Worm (Caenorhabditis elegans) whole organism, young adult: ENCODE measurements around the gene prp-9.

Experiments
- D2030.7 ChIP-seq: fragments of 200-800 bp; sonication (Bioruptor generic); IDR thresholded peaks from 2 replicates; pipeline ENCODE4 v1.3.6; 2022; ENCODE audit warnings: missing genetic modification reagents, missing genetic modification characterization, missing compliant biosample characterization
- F22D6.2 ChIP-seq: sonication (generic microtip); optimal IDR thresholded peaks from 2 replicates; lab custom pipeline; 2016; ENCODE audit warnings: mild to moderate bottlenecking, missing genetic modification characterization, missing compliant biosample characterization
- T07F8.4 ChIP-seq: sonication (generic microtip); optimal IDR thresholded peaks from 2 replicates; lab custom pipeline; 2016; ENCODE audit warnings: mild to moderate bottlenecking, missing genetic modification characterization, moderate library complexity, missing compliant biosample characterization
- T26A5.8 ChIP-seq: sonication (generic microtip); optimal IDR thresholded peaks from 2 replicates; lab custom pipeline; 2016; ENCODE audit warnings: missing genetic modification characterization, missing compliant biosample characterization
- Y53G8AR.9 ChIP-seq: fragments of 200-800 bp; sonication (Bioruptor generic); conservative IDR thresholded peaks from 2 replicates; pipeline ENCODE4 v1.3.6; 2022; ENCODE audit warnings: missing genetic modification reagents, missing genetic modification characterization, missing compliant biosample characterization
- Y56A3A.18 ChIP-seq: fragments of 200-800 bp; sonication (Bioruptor generic); IDR thresholded peaks from 2 replicates; pipeline ENCODE4 v1.3.6; 2022; ENCODE audit warnings: missing genetic modification reagents, missing genetic modification characterization, missing compliant biosample characterization
- ama-1 ChIP-seq, 3 experiments: fragments of 150-350 bp in 1 of 3; sonication (generic microtip) in 2 of 3; optimal IDR thresholded peaks; 2 replicates each; lab custom pipeline; 2014 to 2018; ENCODE audit warnings: missing biosample characterization in 2 of 3, missing genetic modification characterization in 2 of 3, missing genetic modification reagents in 2 of 3
- aptf-2 ChIP-seq: fragments of 200-800 bp; sonication (Bioruptor generic); conservative IDR thresholded peaks from 2 replicates; pipeline ENCODE4 v1.3.6; 2022; ENCODE audit warnings: missing genetic modification reagents, missing genetic modification characterization, missing compliant biosample characterization
- attf-5 ChIP-seq: fragments of 200-800 bp; sonication (Bioruptor generic); optimal IDR thresholded peaks from 2 replicates; lab custom pipeline; 2018; ENCODE audit warnings: mild to moderate bottlenecking, missing genetic modification characterization, missing compliant biosample characterization
- attf-6 ChIP-seq: fragments of 200-800 bp; sonication (Bioruptor generic); IDR thresholded peaks from 2 replicates; pipeline ENCODE4 v1.3.6; 2022; ENCODE audit warnings: missing genetic modification reagents, missing genetic modification characterization, missing compliant biosample characterization
- bed-2 ChIP-seq: fragments of 200-800 bp; sonication (Bioruptor generic); IDR thresholded peaks from 2 replicates; pipeline ENCODE4 v1.3.6; 2022; ENCODE audit warnings: missing genetic modification reagents, missing genetic modification characterization, missing compliant biosample characterization
- cebp-1 ChIP-seq, 2 experiments: fragments of 200-800 bp in 1 of 2; sonication (Bioruptor generic) in 1 of 2; sonication (generic microtip) in 1 of 2; IDR thresholded peaks in 1 of 2; optimal IDR thresholded peaks in 1 of 2; 2 replicates each; pipeline versions ENCODE4 v1.3.6 to Lab custom; 2017 to 2022; ENCODE audit warnings: missing compliant biosample characterization in 2 of 2, missing genetic modification characterization in 2 of 2, mild to moderate bottlenecking in 1 of 2, missing genetic modification reagents in 1 of 2, moderate library complexity in 1 of 2
- ceh-27 ChIP-seq: fragments of 200-800 bp; sonication (Bioruptor generic); optimal IDR thresholded peaks from 2 replicates; lab custom pipeline; 2018; ENCODE audit warnings: mild to moderate bottlenecking, missing genetic modification characterization, moderate library complexity, missing compliant biosample characterization
- ceh-79 ChIP-seq: sonication (generic microtip); optimal IDR thresholded peaks from 2 replicates; lab custom pipeline; 2017; ENCODE audit warnings: mild to moderate bottlenecking, missing genetic modification characterization, missing compliant biosample characterization
- chd-7 ChIP-seq: sonication (generic microtip); optimal IDR thresholded peaks from 2 replicates; lab custom pipeline; 2016; ENCODE audit warnings: mild to moderate bottlenecking, missing genetic modification characterization, moderate library complexity, missing compliant biosample characterization
- egl-44 ChIP-seq: fragments of 200-800 bp; sonication (Bioruptor generic); IDR thresholded peaks from 2 replicates; pipeline ENCODE4 v1.3.6; 2022; ENCODE audit warnings: missing genetic modification reagents, missing genetic modification characterization, missing compliant biosample characterization
- fkh-3 ChIP-seq: sonication (generic microtip); optimal IDR thresholded peaks from 2 replicates; lab custom pipeline; 2016; ENCODE audit warnings: mild to moderate bottlenecking, missing genetic modification characterization, missing compliant biosample characterization
- gei-17 ChIP-seq: fragments of 200-800 bp; sonication (Bioruptor generic); optimal IDR thresholded peaks from 2 replicates; lab custom pipeline; 2018; ENCODE audit warnings: mild to moderate bottlenecking, missing genetic modification characterization, missing compliant biosample characterization
- him-1 ChIP-seq: sonication (generic microtip); optimal IDR thresholded peaks from 2 replicates; lab custom pipeline; 2016; ENCODE audit warnings: missing genotype, missing genetic modification reagents, missing genetic modification characterization, missing compliant biosample characterization
- hmg-20 ChIP-seq: fragments of 200-800 bp; sonication (Bioruptor generic); IDR thresholded peaks from 2 replicates; pipeline ENCODE4 v1.3.6; 2022; ENCODE audit warnings: missing genetic modification reagents, missing genetic modification characterization, missing compliant biosample characterization
- lin-35 ChIP-seq, 3 experiments: fragments of 150-350 bp in 2 of 3; sonication (generic microtip) in 1 of 3; optimal IDR thresholded peaks; 2 replicates each; lab custom pipeline; 2014 to 2018; ENCODE audit warnings: missing biosample characterization in 3 of 3, missing genetic modification characterization in 3 of 3, missing genetic modification reagents in 3 of 3
- lsl-1 ChIP-seq: fragments of 200-800 bp; sonication (Bioruptor generic); optimal IDR thresholded peaks from 2 replicates; lab custom pipeline; 2018; ENCODE audit warnings: mild to moderate bottlenecking, missing genetic modification characterization, moderate library complexity, missing compliant biosample characterization
- lsy-27 ChIP-seq: sonication (generic microtip); optimal IDR thresholded peaks from 2 replicates; lab custom pipeline; 2017; ENCODE audit warnings: missing genetic modification characterization, mild to moderate bottlenecking, missing compliant biosample characterization, antibody characterized with exemption, missing genotype, borderline replicate concordance; ENCODE audit not compliant: insufficient read depth
- madf-3 ChIP-seq: fragments of 200-800 bp; sonication (Bioruptor generic); IDR thresholded peaks from 2 replicates; pipeline ENCODE4 v1.3.6; 2022; ENCODE audit warnings: missing genetic modification reagents, missing genetic modification characterization, missing compliant biosample characterization
- madf-6 ChIP-seq: fragments of 200-800 bp; sonication (Bioruptor generic); IDR thresholded peaks from 2 replicates; pipeline ENCODE4 v1.3.6; 2022; ENCODE audit warnings: missing genetic modification reagents, missing genetic modification characterization, missing compliant biosample characterization
- mel-28 ChIP-seq: sonication (generic microtip); optimal IDR thresholded peaks from 2 replicates; lab custom pipeline; 2016; ENCODE audit warnings: borderline replicate concordance, mild to moderate bottlenecking, missing genetic modification characterization, missing compliant biosample characterization
- mes-4 ChIP-seq: sonication (generic microtip); optimal IDR thresholded peaks from 2 replicates; lab custom pipeline; 2016; ENCODE audit warnings: missing genotype, missing genetic modification characterization, missing compliant biosample characterization
- nfya-1 ChIP-seq: sonication (generic microtip); optimal IDR thresholded peaks from 2 replicates; lab custom pipeline; 2017; ENCODE audit warnings: antibody characterized with exemption, missing compliant biosample characterization, missing genetic modification characterization, borderline replicate concordance; ENCODE audit not compliant: insufficient read depth
- nhr-27 ChIP-seq: fragments of 200-800 bp; sonication (Bioruptor generic); optimal IDR thresholded peaks from 2 replicates; lab custom pipeline; 2018; ENCODE audit warnings: mild to moderate bottlenecking, missing genetic modification characterization, moderate library complexity, missing compliant biosample characterization
- pbrm-1 ChIP-seq: fragments of 200-800 bp; sonication (Bioruptor generic); IDR thresholded peaks from 2 replicates; pipeline ENCODE4 v1.3.6; 2022; ENCODE audit warnings: missing genetic modification reagents, missing genetic modification characterization, missing compliant biosample characterization
- sdz-38 ChIP-seq: sonication (generic microtip); optimal IDR thresholded peaks from 2 replicates; lab custom pipeline; 2016; ENCODE audit warnings: missing genotype, missing genetic modification characterization, missing compliant biosample characterization
- sptf-2 ChIP-seq: fragments of 200-800 bp; sonication (Bioruptor generic); optimal IDR thresholded peaks from 2 replicates; lab custom pipeline; 2018; ENCODE audit warnings: mild to moderate bottlenecking, missing genetic modification characterization, missing compliant biosample characterization
- ztf-18 ChIP-seq: sonication (generic microtip); optimal IDR thresholded peaks from 2 replicates; lab custom pipeline; 2016; ENCODE audit warnings: missing genotype, mild to moderate bottlenecking, missing genetic modification characterization, missing compliant biosample characterization
- ztf-25 ChIP-seq: fragments of 200-800 bp; sonication (Bioruptor generic); IDR thresholded peaks from 2 replicates; pipeline ENCODE4 v1.3.6; 2022; ENCODE audit warnings: missing genetic modification reagents, missing genetic modification characterization, missing compliant biosample characterization

prp-9 gene

DNA sequence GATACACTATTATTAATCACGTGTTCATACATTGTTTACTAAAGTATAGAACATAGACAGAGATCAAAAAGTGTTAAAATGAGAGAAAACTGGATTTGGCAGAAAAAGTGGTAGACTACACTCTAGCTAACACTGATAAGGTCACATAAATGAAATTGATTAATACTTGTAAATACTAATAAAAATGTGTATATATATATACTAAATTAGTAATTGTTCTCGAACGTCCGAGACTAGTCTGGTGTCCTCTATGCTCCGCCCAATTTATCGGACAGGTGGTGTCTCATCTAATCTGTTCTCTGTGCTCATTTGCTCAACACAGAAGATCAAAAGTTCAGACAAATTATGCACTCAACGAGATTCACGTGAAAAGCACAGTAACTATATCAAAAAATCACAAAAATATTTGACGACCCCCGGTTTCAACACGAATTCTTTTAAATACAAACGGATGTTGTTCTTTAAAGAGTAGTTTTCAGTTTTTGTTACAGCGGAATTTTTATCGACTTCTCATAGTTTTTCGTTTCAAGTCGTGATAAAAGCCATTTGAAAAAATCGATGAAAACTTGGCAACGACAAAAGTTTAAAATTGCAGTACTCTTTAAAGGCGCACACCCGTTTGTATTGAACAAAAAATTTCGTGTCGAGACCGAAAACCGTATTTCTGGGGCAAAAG lies 44.0 kb downstream of the prp-9 start (continued):
- TF ChIP-seq cebp-1 (GFP tag; IDR thresholded peaks at IDR 0.05; lab: Robert Waterston, UW) (no peak), cebp-1 (tag; optimal IDR thresholded peaks at IDR 0.05; lab: Kevin White, UChicago) (peak; percentile 31), madf-3 (GFP tag; lab: Robert Waterston, UW) (no peak), Y53G8AR.9 (GFP tag; lab: Robert Waterston, UW) (0 out of 2 replicates have a peak, but pooled peaks have one; percentile 16), attf-5 (GFP tag; lab: Kevin White, UChicago) (no peak), chd-7 (tag; lab: Kevin White, UChicago) (peak; percentile 23), pbrm-1 (0 out of 2 replicates have a peak, but pooled peaks have one; percentile 26), gei-17 (GFP tag; lab: Kevin White, UChicago) (peak; percentile 3), T26A5.8 (tag; lab: Kevin White, UChicago) (no peak), sdz-38 (tag; lab: Kevin White, UChicago) (no peak), ztf-18 (tag; lab: Kevin White, UChicago) (no peak)

DNA sequence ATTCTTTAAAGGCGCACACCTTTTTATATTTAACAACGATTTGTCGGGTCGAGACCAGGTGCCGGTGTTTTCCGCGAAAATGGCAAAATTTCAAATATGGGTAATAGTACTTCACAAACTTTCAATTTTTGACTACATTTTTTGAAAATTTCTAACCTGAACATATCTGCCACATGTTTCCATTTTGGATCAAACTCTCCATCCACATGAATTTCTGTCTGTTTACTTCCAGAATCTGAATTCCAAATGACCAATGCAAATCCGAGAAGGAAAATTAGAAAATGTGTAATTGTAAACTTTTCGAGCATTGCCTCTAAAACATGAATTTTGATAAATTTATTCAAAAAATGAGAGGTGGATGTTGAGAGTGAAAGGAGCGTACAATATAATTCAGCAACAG lies 45.0 kb downstream of the prp-9 start, which contains the start of gene lact-4:
TSS of gene lact-4 (minus strand) at position 313 of the 400 bp plus-strand sequence.
- TF ChIP-seq T07F8.4 (tag; lab: Kevin White, UChicago) (no peak), ztf-25 (GFP tag; lab: Robert Waterston, UW) (no peak), fkh-3 (tag; lab: Kevin White, UChicago) (no peak), mel-28 (tag; lab: Kevin White, UChicago) (no peak), madf-3 (GFP tag; lab: Robert Waterston, UW) (0 out of 2 replicates have a peak, but pooled peaks have one; percentile 9), gei-17 (GFP tag; lab: Kevin White, UChicago) (no peak), mes-4 (tag; lab: Kevin White, UChicago) (no peak), lin-35 (GFP tag; optimal IDR thresholded peaks at IDR 0.05; lab: Kevin White, UChicago) (no peak), lsy-27 (tag; lab: Kevin White, UChicago) (no peak), him-1 (no peak), nhr-27 (tag; lab: Kevin White, UChicago) (no peak), D2030.7 (no peak), ceh-79 (tag; lab: Kevin White, UChicago) (no peak), nfya-1 (no peak), Y56A3A.18 (GFP tag; lab: Robert Waterston, UW) (0 out of 2 replicates have a peak, but pooled peaks have one; percentile 31), sptf-2 (GFP tag; lab: Kevin White, UChicago) (no peak), aptf-2 (GFP tag; lab: Robert Waterston, UW) (no peak), bed-2 (no peak), egl-44 (GFP tag; lab: Robert Waterston, UW) (no peak), chd-7 (tag; lab: Kevin White, UChicago) (no peak), madf-6 (GFP tag; lab: Robert Waterston, UW) (no peak; the same call in 1 of the 2 replicates), attf-6 (GFP tag; lab: Robert Waterston, UW) (no peak), ama-1 (optimal IDR thresholded peaks at IDR 0.05; lab: Kevin White, UChicago) (peak; percentile 51), ama-1 (GFP tag; optimal IDR thresholded peaks at IDR 0.05; lab: Kevin White, UChicago) (no peak), F22D6.2 (tag; lab: Kevin White, UChicago) (no peak), ceh-27 (GFP tag; lab: Kevin White, UChicago) (no peak), hmg-20 (GFP tag; lab: Robert Waterston, UW) (no peak), lsl-1 (GFP tag; lab: Kevin White, UChicago) (peak; percentile 41)
